Fruit fly (Drosophila melanogaster) whole organism, embryonic: ENCODE results near the gene CG10226.

Experiments
- Ada2b ChIP-seq: fragments of 200-800 bp; sonication (Bioruptor generic); IDR thresholded peaks from 2 replicates; pipeline ENCODE4 v1.3.6; 2022; ENCODE audit warnings: missing biosample characterization, missing genetic modification characterization
- B-H1 ChIP-seq: fragments of 200-800 bp; sonication (Bioruptor generic); IDR thresholded peaks from 3 replicates; pipeline ENCODE4 v1.3.6; 2022; ENCODE audit warnings: missing biosample characterization, missing genetic modification characterization
- CG1024 ChIP-seq: fragments of 200-800 bp; sonication (Bioruptor generic); IDR thresholded peaks from 2 replicates; pipeline ENCODE4 v1.3.6; 2022; ENCODE audit warnings: missing biosample characterization, missing genetic modification characterization
- CG10366 ChIP-seq: fragments of 200-800 bp; sonication (Bioruptor generic); IDR thresholded peaks from 2 replicates; pipeline ENCODE4 v1.3.6; 2022; ENCODE audit warnings: missing biosample characterization, missing genetic modification characterization
- CG12071 ChIP-seq: fragments of 200-800 bp; sonication (Bioruptor generic); optimal IDR thresholded peaks from 3 replicates; lab custom pipeline; 2018; ENCODE audit warnings: missing biosample characterization, mild to moderate bottlenecking, missing genetic modification characterization
- CG14441 ChIP-seq: fragments of 200-800 bp; sonication (Bioruptor generic); IDR thresholded peaks from 2 replicates; pipeline ENCODE4 v1.3.6; 2022; ENCODE audit warnings: missing biosample characterization, missing genetic modification characterization
- CG1602 ChIP-seq: fragments of 200-800 bp; sonication (Bioruptor generic); optimal IDR thresholded peaks from 3 replicates; lab custom pipeline; 2016; ENCODE audit warnings: missing biosample characterization, missing genetic modification characterization
- CG1603 ChIP-seq: fragments of 200-800 bp; sonication (Bioruptor generic); optimal IDR thresholded peaks from 2 replicates; lab custom pipeline; 2019; ENCODE audit warnings: missing biosample characterization, mild to moderate bottlenecking, missing genetic modification characterization, moderate library complexity
- CG17186 ChIP-seq: fragments of 200-800 bp; sonication (Bioruptor generic); optimal IDR thresholded peaks from 3 replicates; lab custom pipeline; 2017; ENCODE audit warnings: missing biosample characterization, missing genetic modification reagents, missing genetic modification characterization
- CG17359 ChIP-seq: fragments of 200-800 bp; sonication (Bioruptor generic); optimal IDR thresholded peaks from 3 replicates; lab custom pipeline; 2018; ENCODE audit warnings: missing biosample characterization, mild to moderate bottlenecking, missing genetic modification characterization, moderate library complexity
- CG18599 ChIP-seq: fragments of 200-800 bp; sonication (Bioruptor generic); optimal IDR thresholded peaks from 3 replicates; lab custom pipeline; 2017; ENCODE audit warnings: missing biosample characterization, missing genetic modification characterization, mild to moderate bottlenecking, moderate library complexity, missing genetic modification reagents
- CG2712 ChIP-seq: fragments of 200-800 bp; optimal IDR thresholded peaks from 3 replicates; lab custom pipeline; 2019; ENCODE audit warnings: missing biosample characterization, mild to moderate bottlenecking, missing genetic modification characterization, moderate library complexity
- CG30403 ChIP-seq: fragments of 200-800 bp; sonication (Bioruptor generic); optimal IDR thresholded peaks from 3 replicates; lab custom pipeline; 2016; ENCODE audit warnings: missing biosample characterization, missing genetic modification characterization
- CG3065 ChIP-seq: fragments of 200-800 bp; sonication (Bioruptor generic); optimal IDR thresholded peaks from 2 replicates; lab custom pipeline; 2016; ENCODE audit warnings: missing biosample characterization, missing genetic modification characterization
- CG31224 ChIP-seq: fragments of 200-800 bp; sonication (Bioruptor generic); IDR thresholded peaks from 2 replicates; pipeline ENCODE4 v1.3.6; 2022; ENCODE audit warnings: missing biosample characterization, missing genetic modification characterization
- CG3281 ChIP-seq: fragments of 200-800 bp; sonication (Bioruptor generic); optimal IDR thresholded peaks from 3 replicates; lab custom pipeline; 2017; ENCODE audit warnings: missing biosample characterization, mild to moderate bottlenecking, missing genetic modification characterization
- CG33213 ChIP-seq: fragments of 200-800 bp; sonication (Bioruptor generic); optimal IDR thresholded peaks from 3 replicates; lab custom pipeline; 2016; ENCODE audit warnings: missing biosample characterization, missing genetic modification characterization
- CG34224 ChIP-seq: fragments of 200-800 bp; sonication (Bioruptor generic); IDR thresholded peaks from 3 replicates; pipeline ENCODE4 v1.3.6; 2022; ENCODE audit warnings: missing biosample characterization, missing genetic modification characterization; ENCODE audit not compliant: partially characterized antibody
- CG3726 ChIP-seq: fragments of 200-800 bp; sonication (Bioruptor generic); IDR thresholded peaks from 3 replicates; pipeline ENCODE4, ENCODE4 v1.3.6; 2022; ENCODE audit warnings: missing biosample characterization, missing genetic modification characterization
- Camta ChIP-seq: fragments of 200-800 bp; sonication (Bioruptor generic); optimal IDR thresholded peaks from 2 replicates; lab custom pipeline; 2016; ENCODE audit warnings: missing biosample characterization, missing genetic modification characterization
- Doc3 ChIP-seq: fragments of 200-800 bp; sonication (Bioruptor generic); IDR thresholded peaks from 3 replicates; pipeline ENCODE4 v1.3.6; 2022; ENCODE audit warnings: missing biosample characterization, missing genetic modification characterization; ENCODE audit not compliant: partially characterized antibody
- Ets97D ChIP-seq: fragments of 200-800 bp; sonication (Bioruptor generic); optimal IDR thresholded peaks from 3 replicates; lab custom pipeline; 2016; ENCODE audit warnings: missing biosample characterization, missing genetic modification characterization
- Fer1 ChIP-seq: fragments of 200-800 bp; sonication (Bioruptor generic); optimal IDR thresholded peaks from 2 replicates; lab custom pipeline; 2017; ENCODE audit warnings: missing biosample characterization, mild to moderate bottlenecking, missing genetic modification characterization
- Fer3 ChIP-seq: fragments of 200-800 bp; sonication (Bioruptor generic); optimal IDR thresholded peaks from 2 replicates; lab custom pipeline; 2018; ENCODE audit warnings: missing biosample characterization, mild to moderate bottlenecking, missing genetic modification characterization, moderate library complexity
- Gsc ChIP-seq: fragments of 200-800 bp; sonication (Bioruptor generic); IDR thresholded peaks from 2 replicates; pipeline ENCODE4 v1.3.6; 2022; ENCODE audit warnings: missing biosample characterization, missing genetic modification characterization
- HLH4C ChIP-seq: fragments of 200-800 bp; sonication (Bioruptor generic); IDR thresholded peaks from 3 replicates; pipeline ENCODE4 v1.3.6; 2022; ENCODE audit warnings: missing biosample characterization, missing genetic modification characterization; ENCODE audit not compliant: partially characterized antibody
- Hr78 ChIP-seq, 2 experiments: fragments of 200-800 bp in 1 of 2; fragments of >200 bp in 1 of 2; sonication (Bioruptor generic) in 1 of 2; optimal IDR thresholded peaks; 2 replicates each; lab custom pipeline; 2017 to 2019; ENCODE audit warnings: missing biosample characterization in 2 of 2, missing genetic modification characterization in 2 of 2, mild to moderate bottlenecking in 1 of 2, moderate library complexity in 1 of 2
- MTF-1 ChIP-seq: fragments of 200-800 bp; sonication (Bioruptor generic); optimal IDR thresholded peaks from 2 replicates; lab custom pipeline; 2018; ENCODE audit warnings: missing biosample characterization, mild to moderate bottlenecking, missing genetic modification characterization, borderline replicate concordance
- Rx ChIP-seq: fragments of 200-800 bp; sonication (Bioruptor generic); IDR thresholded peaks from 2 replicates; pipeline ENCODE4 v1.3.6; 2022; ENCODE audit warnings: missing biosample characterization, missing genetic modification characterization
- Sry-δ ChIP-seq: fragments of 200-800 bp; sonication (Bioruptor generic); optimal IDR thresholded peaks from 2 replicates; lab custom pipeline; 2016; ENCODE audit warnings: missing biosample characterization, missing genetic modification characterization
- Stat92E ChIP-seq, 3 experiments: fragments of >200 bp in 2 of 3; fragments of 200-800 bp in 1 of 3; sonication (Bioruptor generic) in 1 of 3; optimal IDR thresholded peaks; 2 replicates each; lab custom pipeline; 2017 to 2019; ENCODE audit warnings: missing biosample characterization in 3 of 3, missing genetic modification characterization in 3 of 3, mild to moderate bottlenecking in 1 of 3, moderate library complexity in 1 of 3
- al ChIP-seq: fragments of 200-800 bp; sonication (Bioruptor generic); IDR thresholded peaks from 2 replicates; pipeline ENCODE4 v1.3.6; 2022; ENCODE audit warnings: missing biosample characterization, missing genetic modification characterization
- ara ChIP-seq: fragments of 200-800 bp; sonication (Bioruptor generic); IDR thresholded peaks from 2 replicates; pipeline ENCODE4 v1.3.6; 2022; ENCODE audit warnings: missing biosample characterization, missing genetic modification characterization
- chn ChIP-seq: fragments of 200-800 bp; sonication (Bioruptor generic); optimal IDR thresholded peaks from 2 replicates; lab custom pipeline; 2016; ENCODE audit warnings: missing biosample characterization, missing genetic modification characterization
- crp ChIP-seq, 2 experiments: fragments of 200-800 bp; sonication (Bioruptor generic); optimal IDR thresholded peaks; 2 replicates in 1 of 2; 3 replicates in 1 of 2; lab custom pipeline; 2017; ENCODE audit warnings: missing biosample characterization in 2 of 2, missing genetic modification characterization in 2 of 2, mild to moderate bottlenecking in 1 of 2, moderate library complexity in 1 of 2
- ems ChIP-seq: fragments of 200-800 bp; sonication (Bioruptor generic); optimal IDR thresholded peaks from 3 replicates; lab custom pipeline; 2016; ENCODE audit warnings: missing biosample characterization, missing genetic modification characterization
- exex ChIP-seq: fragments of 200-800 bp; sonication (Bioruptor generic); optimal IDR thresholded peaks from 4 replicates; lab custom pipeline; 2018; ENCODE audit warnings: missing biosample characterization, mild to moderate bottlenecking, missing genetic modification characterization, moderate library complexity
- fd102C ChIP-seq: fragments of 200-800 bp; sonication (Bioruptor generic); optimal IDR thresholded peaks from 2 replicates; lab custom pipeline; 2018; ENCODE audit warnings: missing biosample characterization, mild to moderate bottlenecking, missing genetic modification characterization, moderate library complexity
- fd3F ChIP-seq: fragments of 200-800 bp; sonication (Bioruptor generic); optimal IDR thresholded peaks from 2 replicates; lab custom pipeline; 2018; ENCODE audit warnings: missing biosample characterization, mild to moderate bottlenecking, missing genetic modification characterization, moderate library complexity
- fd64A ChIP-seq: fragments of 200-800 bp; sonication (Bioruptor generic); optimal IDR thresholded peaks from 3 replicates; lab custom pipeline; 2018; ENCODE audit warnings: missing biosample characterization, mild to moderate bottlenecking, missing genetic modification characterization
- jing ChIP-seq: fragments of 200-800 bp; sonication (Bioruptor generic); optimal IDR thresholded peaks from 2 replicates; lab custom pipeline; 2018; ENCODE audit warnings: missing biosample characterization, mild to moderate bottlenecking, missing genetic modification characterization
- knrl ChIP-seq: fragments of 200-800 bp; sonication (Bioruptor generic); IDR thresholded peaks from 3 replicates; pipeline ENCODE4 v1.3.6; 2022; ENCODE audit warnings: missing biosample characterization, missing genetic modification characterization; ENCODE audit not compliant: partially characterized antibody
- nerfin-2 ChIP-seq: fragments of 200-800 bp; sonication (Bioruptor generic); IDR thresholded peaks from 2 replicates; pipeline ENCODE4 v1.3.6; 2022; ENCODE audit warnings: missing biosample characterization, missing genetic modification characterization; ENCODE audit not compliant: partially characterized antibody
- nom ChIP-seq: fragments of 200-800 bp; sonication (Bioruptor generic); optimal IDR thresholded peaks from 2 replicates; lab custom pipeline; 2017; ENCODE audit warnings: missing biosample characterization, missing genetic modification characterization, mild to moderate bottlenecking, moderate library complexity, missing genetic modification reagents
- pnt ChIP-seq: fragments of 200-800 bp; sonication (Bioruptor generic); optimal IDR thresholded peaks from 3 replicates; lab custom pipeline; 2016; ENCODE audit warnings: missing biosample characterization, missing genetic modification characterization
- prd ChIP-seq, 3 experiments: fragments of >200 bp in 2 of 3; fragments of 200-800 bp in 1 of 3; sonication (Bioruptor generic) in 1 of 3; optimal IDR thresholded peaks in 2 of 3; IDR thresholded peaks in 1 of 3; 2 replicates in 2 of 3; 3 replicates in 1 of 3; pipeline versions ENCODE4 v1.3.6 to Lab custom; 2017 to 2022; ENCODE audit warnings: missing biosample characterization in 1 of 3, missing genetic modification characterization in 1 of 3
- sisA ChIP-seq: fragments of 200-800 bp; sonication (Bioruptor generic); IDR thresholded peaks from 2 replicates; pipeline ENCODE4 v1.3.6; 2022; ENCODE audit warnings: missing biosample characterization, missing genetic modification characterization
- slbo ChIP-seq: fragments of 200-800 bp; sonication (Bioruptor generic); IDR thresholded peaks from 2 replicates; pipeline ENCODE4 v1.3.6; 2022; ENCODE audit warnings: missing biosample characterization, missing genetic modification characterization
- sna ChIP-seq: fragments of 200-800 bp; sonication (Bioruptor generic); IDR thresholded peaks from 2 replicates; pipeline ENCODE4 v1.3.6; 2022; ENCODE audit warnings: missing biosample characterization, missing genetic modification characterization; ENCODE audit not compliant: partially characterized antibody
- so ChIP-seq: fragments of 200-800 bp; sonication (Bioruptor generic); IDR thresholded peaks from 3 replicates; pipeline ENCODE4 v1.3.6; 2022; ENCODE audit warnings: missing biosample characterization, missing genetic modification characterization

The CG10226 gene

dm6 chr3L:6217806-6218205 is 22.1 kb downstream of the CG10226 start, which contains the start of gene LanA (continued):
- no peak for TF ChIP-seq Hr78 (GFP tag; optimal IDR thresholded peaks at IDR 0.05; lab: Kevin White, UChicago)
- no peak for TF ChIP-seq CG31224 (GFP tag; lab: Robert Waterston, UW)
- TF ChIP-seq fd64A (GFP tag; lab: Kevin White, UChicago): peak; percentile 21
- no peak for TF ChIP-seq Doc3 (GFP tag; lab: Robert Waterston, UW)
- TF ChIP-seq CG3281 (GFP tag; lab: Kevin White, UChicago): no peak
- no peak for TF ChIP-seq pnt
- TF ChIP-seq Ets97D: no peak
- TF ChIP-seq CG1603 (tag; lab: Kevin White, UChicago): peak; percentile 32
- TF ChIP-seq Fer1 (GFP tag; lab: Kevin White, UChicago): no peak
- no peak for TF ChIP-seq CG17359 (tag; lab: Kevin White, UChicago)
- TF ChIP-seq Camta (GFP tag; lab: Kevin White, UChicago): no peak
- no peak for TF ChIP-seq Rx (GFP tag; lab: Robert Waterston, UW)
- TF ChIP-seq HLH4C (GFP tag; lab: Robert Waterston, UW): no peak
- TF ChIP-seq fd102C: peak; percentile 60
- no peak for TF ChIP-seq Sry-δ
- no peak for TF ChIP-seq B-H1 (GFP tag; lab: Robert Waterston, UW)
- no peak for TF ChIP-seq CG18599
- no peak for TF ChIP-seq CG3065 (GFP tag; lab: Kevin White, UChicago)
- no peak for TF ChIP-seq exex (tag; lab: Kevin White, UChicago)
- TF ChIP-seq slbo (GFP tag; lab: Robert Waterston, UW): no peak
- TF ChIP-seq CG1024 (GFP tag; lab: Robert Waterston, UW): no peak
- no peak for TF ChIP-seq jing (GFP tag; lab: Kevin White, UChicago)
- no peak for TF ChIP-seq CG14441 (GFP tag; lab: Robert Waterston, UW)
- no peak for TF ChIP-seq nom (GFP tag; lab: Kevin White, UChicago)
- no peak; the same call in 1 of the 2 replicates for TF ChIP-seq al
- no peak for TF ChIP-seq nerfin-2 (GFP tag; lab: Robert Waterston, UW)
- no peak for TF ChIP-seq Gsc
- no peak for TF ChIP-seq Fer3
- TF ChIP-seq CG17186 (GFP tag; lab: Kevin White, UChicago): no peak
- TF ChIP-seq ara (GFP tag; lab: Robert Waterston, UW): no peak
- no peak for TF ChIP-seq chn (GFP tag; lab: Kevin White, UChicago)
- TF ChIP-seq Ada2b (GFP tag; lab: Robert Waterston, UW): no peak
- no peak for TF ChIP-seq ems (GFP tag; lab: Kevin White, UChicago)
- TF ChIP-seq prd (optimal IDR thresholded peaks at IDR 0.05; lab: Kevin White, UChicago): no peak
- TF ChIP-seq prd (GFP tag; IDR thresholded peaks at IDR 0.05; lab: Robert Waterston, UW): 0 out of 3 replicates have a peak, but pooled peaks have one; percentile 3
- TF ChIP-seq CG3726: no peak
- no peak for TF ChIP-seq Stat92E (GFP tag; optimal IDR thresholded peaks at IDR 0.05; lab: Kevin White, UChicago)
- TF ChIP-seq CG30403 (GFP tag; lab: Kevin White, UChicago): no peak
- no peak for TF ChIP-seq sna (GFP tag; lab: Robert Waterston, UW)
- TF ChIP-seq sisA (GFP tag; lab: Robert Waterston, UW): no peak
- no peak for TF ChIP-seq CG10366 (GFP tag; lab: Robert Waterston, UW)
- no peak for TF ChIP-seq CG1602 (GFP tag; lab: Kevin White, UChicago)
- no peak for TF ChIP-seq crp (GFP tag; optimal IDR thresholded peaks at IDR 0.05; lab: Kevin White, UChicago)
- no peak for TF ChIP-seq CG33213
- TF ChIP-seq so (GFP tag; lab: Robert Waterston, UW): peak; percentile 56; the same call in 2 of the 3 replicates
- no peak for TF ChIP-seq CG12071 (GFP tag; lab: Kevin White, UChicago)
- TF ChIP-seq MTF-1 (GFP tag; lab: Kevin White, UChicago): peak; percentile 59
- TF ChIP-seq fd3F (GFP tag; lab: Kevin White, UChicago): no peak
- no peak for TF ChIP-seq knrl (GFP tag; lab: Robert Waterston, UW)
- TF ChIP-seq CG2712 (tag; lab: Kevin White, UChicago): peak; percentile 20
- TF ChIP-seq CG34224 (GFP tag; lab: Robert Waterston, UW): no peak
